Worm (Caenorhabditis elegans): ENCODE data around the gene F37A4.2.

- no peak for TF ChIP-seq nhr-21 (tag; optimal IDR thresholded peaks at IDR 0.05)
- TF ChIP-seq unc-62 (GFP tag; optimal IDR thresholded peaks at IDR 0.05), result no peak
- no peak for TF ChIP-seq nhr-237 (tag; optimal IDR thresholded peaks at IDR 0.05)
- no peak for TF ChIP-seq unc-39 (tag; optimal IDR thresholded peaks at IDR 0.05)
- no peak for TF ChIP-seq ztf-11 (tag; optimal IDR thresholded peaks at IDR 0.05)
- no peak for TF ChIP-seq ama-1 (optimal IDR thresholded peaks at IDR 0.05)
- no peak for TF ChIP-seq nhr-77 (tag; optimal IDR thresholded peaks at IDR 0.05)
- TF ChIP-seq aly-2 (tag; optimal IDR thresholded peaks at IDR 0.05), result no peak
- TF ChIP-seq ceh-16 (tag; optimal IDR thresholded peaks at IDR 0.05), result no peak
- TF ChIP-seq lsy-2 (tag; optimal IDR thresholded peaks at IDR 0.05), result no peak
- no peak for TF ChIP-seq nhr-129 (tag; optimal IDR thresholded peaks at IDR 0.05)
- no peak for TF ChIP-seq lin-13 (GFP tag; optimal IDR thresholded peaks at IDR 0.05)
- TF ChIP-seq dmd-4 (tag; optimal IDR thresholded peaks at IDR 0.05), result no peak
- TF ChIP-seq egl-27 (tag; optimal IDR thresholded peaks at IDR 0.05), result no peak
These were observed 4.0 kb upstream of the F37A4.2 start, which contains the start of gene F37A4.3 for ce11 chrIII:6718270-6718669.

All from whole organism, L2 larva.